Worm (Caenorhabditis elegans) whole organism, midembryonic: ENCODE measurements around the gene gcy-13.

Experiments
- cog-1 ChIP-seq: sonication (generic microtip); optimal IDR thresholded peaks from 2 replicates; lab custom pipeline; 2016; ENCODE audit warnings: missing genetic modification characterization, missing compliant biosample characterization
- flt-1 ChIP-seq: fragments of 200-800 bp; sonication (Bioruptor generic); IDR thresholded peaks from 2 replicates; pipeline ENCODE4 v1.3.6; 2022; ENCODE audit warnings: missing genetic modification characterization, missing compliant biosample characterization
- klf-2 ChIP-seq: fragments of 200-800 bp; sonication (Bioruptor generic); conservative IDR thresholded peaks from 2 replicates; pipeline ENCODE4 v1.3.6; 2022; ENCODE audit warnings: missing genetic modification reagents, missing genetic modification characterization, missing compliant biosample characterization

- TF ChIP-seq cog-1 (tag; lab: Kevin White, UChicago) (no peak), klf-2 (GFP tag; lab: Robert Waterston, UW) (no peak), flt-1 (GFP tag; lab: Robert Waterston, UW) (no peak)
These were observed 39.2 kb upstream of the gcy-13 start, which contains the start of gene cdr-4 for ce11 chrV:12408525-12408924.
